Fruit fly (Drosophila melanogaster): ENCODE results near the gene CG34291.

- TF ChIP-seq insv (optimal IDR thresholded peaks at IDR 0.05) (no peak), psq (optimal IDR thresholded peaks at IDR 0.05) (no peak), ttk (optimal IDR thresholded peaks at IDR 0.05) (no peak)
Measured at dm6 chr3R:26448779-26449178, 23.2 kb upstream of the CG34291 start, which contains the start of gene Hex-t1.
